Fruit fly (Drosophila melanogaster): ENCODE results near the gene Mi-2.

Gene Mi-2

DNA sequence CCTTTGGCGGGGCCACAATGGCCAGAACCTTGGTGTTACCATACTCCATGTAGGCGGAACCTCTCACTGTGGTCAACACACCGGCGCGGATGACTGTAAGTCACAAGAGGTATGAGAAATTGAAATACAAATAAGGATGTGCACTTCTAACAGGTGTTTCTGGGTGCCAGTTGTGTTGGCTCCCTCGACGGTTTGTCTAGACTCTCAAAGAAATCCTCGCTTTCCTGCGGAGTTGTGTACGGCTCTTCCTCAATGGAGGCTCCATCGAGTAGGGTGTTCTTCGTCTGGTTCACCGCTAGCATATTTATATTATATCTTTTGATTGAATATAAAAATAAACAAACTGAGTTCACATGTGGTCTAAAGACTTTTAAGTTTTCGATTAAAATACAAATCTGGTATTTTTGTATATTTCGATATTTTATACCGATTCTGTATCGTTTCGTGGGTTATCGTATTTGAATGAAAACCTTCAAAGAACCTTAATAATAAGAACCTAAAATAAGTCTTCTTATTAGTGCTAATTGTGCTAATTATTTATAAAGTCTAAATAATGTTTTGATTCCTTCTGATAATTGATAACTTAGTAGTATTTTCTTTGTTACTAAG lies 3.4 kb upstream of the Mi-2 start, which contains the start of gene Mtr3 (continued):
- TF ChIP-seq CG17612 (GFP tag; IDR thresholded peaks at IDR 0.05) (no peak), CG3847 (GFP tag; IDR thresholded peaks at IDR 0.05) (no peak), Dek (tag; optimal IDR thresholded peaks at IDR 0.05) (no peak), Dref (GFP tag; IDR thresholded peaks at IDR 0.05) (peak; percentile 58), CG15073 (GFP tag; optimal IDR thresholded peaks at IDR 0.05) (no peak), CG13287 (GFP tag; IDR thresholded peaks at IDR 0.05; ENCODE audit: partially characterized antibody) (peak; percentile 58), E2f2 (GFP tag; IDR thresholded peaks at IDR 0.05) (peak; percentile 80), CG8089 (GFP tag; optimal IDR thresholded peaks at IDR 0.05) (no peak), bab2 (GFP tag; optimal IDR thresholded peaks at IDR 0.05) (no peak), CG10267 (tag; optimal IDR thresholded peaks at IDR 0.05) (no peak), Dll (GFP tag; IDR thresholded peaks at IDR 0.05; ENCODE audit: partially characterized antibody) (peak; percentile 58; the same call in 2 of the 4 replicates), CG8388 (GFP tag; optimal IDR thresholded peaks at IDR 0.05) (no peak), unc-4 (GFP tag; IDR thresholded peaks at IDR 0.05; ENCODE audit: partially characterized antibody) (peak; percentile 52), kah (GFP tag; optimal IDR thresholded peaks at IDR 0.05) (peak; percentile 92), stwl (tag; optimal IDR thresholded peaks at IDR 0.05) (peak; percentile 2), BEAF-32 (GFP tag; optimal IDR thresholded peaks at IDR 0.05) (peak; percentile 27), Dp (GFP tag; optimal IDR thresholded peaks at IDR 0.05) (peak; percentile 79)

DNA sequence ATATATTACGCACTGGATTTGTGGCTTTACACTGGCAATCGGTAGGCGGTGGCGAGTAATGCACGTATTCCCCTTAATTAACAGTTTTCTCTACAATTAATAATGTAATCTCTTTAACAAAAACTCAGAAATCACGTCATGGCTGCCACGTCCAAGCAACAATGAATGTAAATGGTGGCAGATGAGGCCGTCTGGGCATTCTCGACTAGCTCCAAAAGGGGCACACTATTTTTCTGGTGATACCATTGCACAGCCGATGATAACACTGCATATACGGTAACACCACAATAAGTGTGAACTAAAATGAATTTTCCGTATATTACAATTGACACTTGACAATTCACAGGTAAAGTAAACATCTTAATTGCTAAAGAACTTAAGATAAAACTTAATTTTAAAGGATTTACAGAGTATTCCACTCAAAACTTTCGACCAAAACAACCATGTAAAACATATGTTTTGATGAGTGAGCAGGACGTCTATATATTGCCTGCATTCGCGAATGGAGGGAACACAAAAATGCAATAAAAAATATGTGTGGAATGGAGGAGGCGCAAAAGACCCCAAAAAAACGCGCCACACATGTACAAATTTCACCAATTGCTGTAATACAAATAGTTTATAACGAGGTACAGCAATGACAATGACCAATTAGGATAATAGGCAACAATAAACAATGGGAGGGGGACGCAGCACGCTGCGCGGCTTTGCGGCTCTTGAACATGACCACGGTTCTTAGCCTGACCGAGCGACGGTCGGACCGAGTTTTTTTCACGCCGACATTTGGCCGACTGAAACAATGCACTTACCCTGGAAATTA lies 571 bp downstream of the Mi-2 start:
- peak; percentile 59; the same call in 2 of the 3 replicates for TF ChIP-seq ci (GFP tag; IDR thresholded peaks at IDR 0.05)
- TF ChIP-seq CG14014 (GFP tag; IDR thresholded peaks at IDR 0.05): no peak
- peak; percentile 52 for TF ChIP-seq trem (tag; optimal IDR thresholded peaks at IDR 0.05)
- no peak for TF ChIP-seq CG3838 (GFP tag; optimal IDR thresholded peaks at IDR 0.05)
- TF ChIP-seq crol (GFP tag; IDR thresholded peaks at IDR 0.05): no peak
- TF ChIP-seq hb (GFP tag; IDR thresholded peaks at IDR 0.05; ENCODE audit: partially characterized antibody): no peak
- TF ChIP-seq Ada2b (GFP tag; IDR thresholded peaks at IDR 0.05): no peak
- TF ChIP-seq CG12769 (tag; optimal IDR thresholded peaks at IDR 0.05): no peak
- TF ChIP-seq Dip3 (GFP tag; optimal IDR thresholded peaks at IDR 0.05): no peak
- no peak for TF ChIP-seq CG17912 (GFP tag; optimal IDR thresholded peaks at IDR 0.05)
- TF ChIP-seq toy (GFP tag; IDR thresholded peaks at IDR 0.05): no peak
- TF ChIP-seq org-1 (GFP tag; optimal IDR thresholded peaks at IDR 0.05): no peak
- TF ChIP-seq ftz-f1 (GFP tag; optimal IDR thresholded peaks at IDR 0.05): no peak
- peak; percentile 26 for TF ChIP-seq CG1233 (GFP tag; optimal IDR thresholded peaks at IDR 0.05)
- TF ChIP-seq slbo (GFP tag; IDR thresholded peaks at IDR 0.05): no peak
- no peak for TF ChIP-seq CG5953 (GFP tag; IDR thresholded peaks at IDR 0.05)
- TF ChIP-seq kay (GFP tag; optimal IDR thresholded peaks at IDR 0.05): no peak
- TF ChIP-seq zen2 (GFP tag; IDR thresholded peaks at IDR 0.05; ENCODE audit: partially characterized antibody): no peak
- TF ChIP-seq Chrac-16 (GFP tag; optimal IDR thresholded peaks at IDR 0.05): no peak
- TF ChIP-seq CG6854 (GFP tag; optimal IDR thresholded peaks at IDR 0.05): no peak
- no peak for TF ChIP-seq trh (GFP tag; optimal IDR thresholded peaks at IDR 0.05)
- TF ChIP-seq kah (GFP tag; optimal IDR thresholded peaks at IDR 0.05): no peak
- no peak for TF ChIP-seq z (GFP tag; IDR thresholded peaks at IDR 0.05)
- no peak for TF ChIP-seq CG33557 (GFP tag; optimal IDR thresholded peaks at IDR 0.05)
- no peak for TF ChIP-seq Sox102F (GFP tag; optimal IDR thresholded peaks at IDR 0.05)
- peak; percentile 29 for TF ChIP-seq BtbVII (GFP tag; optimal IDR thresholded peaks at IDR 0.05)
- no peak for TF ChIP-seq Hr3 (GFP tag; optimal IDR thresholded peaks at IDR 0.05)
- no peak for TF ChIP-seq kni (GFP tag; optimal IDR thresholded peaks at IDR 0.05)
- TF ChIP-seq crp (GFP tag; optimal IDR thresholded peaks at IDR 0.05): peak; percentile 54 to 84
- no peak for TF ChIP-seq CG13775 (GFP tag; optimal IDR thresholded peaks at IDR 0.05)
- no peak for TF ChIP-seq abd-A (tag; optimal IDR thresholded peaks at IDR 0.05)
- no peak for TF ChIP-seq Aef1 (GFP tag; IDR thresholded peaks at IDR 0.05)

All from whole organism, embryonic.